Fruit fly (Drosophila melanogaster): ENCODE data around the gene CG18789.
A peak's percentile ranks its signal among the peaks of the same experiment; 100 is the strongest.

Gene CG18789

DNA sequence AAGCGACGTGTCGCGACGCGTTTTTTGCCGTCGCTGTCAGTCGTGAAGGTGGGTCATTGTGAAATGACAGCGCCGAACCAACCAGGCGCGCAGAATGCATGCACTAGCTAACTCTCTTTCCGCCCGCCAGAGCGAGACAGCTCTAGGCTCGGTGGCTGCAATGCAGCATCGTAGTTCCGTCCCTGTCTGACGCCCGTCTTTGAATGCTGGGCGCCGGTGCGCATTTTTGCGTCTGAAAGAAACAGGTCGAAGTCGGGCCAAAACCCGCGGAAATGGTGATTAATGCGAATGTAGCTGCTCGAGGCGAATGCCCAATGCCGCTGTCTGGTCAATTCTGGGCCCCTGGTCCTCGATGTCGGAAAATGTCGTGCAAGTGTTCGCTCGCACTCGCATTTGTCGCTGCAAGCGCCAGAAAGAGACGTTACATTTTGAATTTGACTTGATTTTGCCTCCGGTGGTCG is 12.1 kb upstream of the CG18789 start (continued):
- no peak for TF ChIP-seq Scr (GFP tag; IDR thresholded peaks at IDR 0.05; ENCODE audit: partially characterized antibody)
- no peak for TF ChIP-seq CG34224 (GFP tag; IDR thresholded peaks at IDR 0.05; ENCODE audit: partially characterized antibody)
- TF ChIP-seq CG3995 (GFP tag; optimal IDR thresholded peaks at IDR 0.05) = no peak
- TF ChIP-seq org-1 (GFP tag; optimal IDR thresholded peaks at IDR 0.05) = no peak
- no peak for TF ChIP-seq CG1024 (GFP tag; IDR thresholded peaks at IDR 0.05)
- no peak for TF ChIP-seq emc (GFP tag; optimal IDR thresholded peaks at IDR 0.05)
- 0 out of 4 replicates have a peak, but pooled peaks have one; percentile 15 for TF ChIP-seq Gug (GFP tag; IDR thresholded peaks at IDR 0.05)
- no peak for TF ChIP-seq CG16815 (GFP tag; optimal IDR thresholded peaks at IDR 0.05)
- no peak for TF ChIP-seq Adf1 (GFP tag; IDR thresholded peaks at IDR 0.05)
- no peak for TF ChIP-seq jigr1 (GFP tag; IDR thresholded peaks at IDR 0.05)
- TF ChIP-seq Lpt (GFP tag; optimal IDR thresholded peaks at IDR 0.05) = no peak
- no peak for TF ChIP-seq CG7372 (GFP tag; IDR thresholded peaks at IDR 0.05)
- TF ChIP-seq CG8359 (GFP tag; optimal IDR thresholded peaks at IDR 0.05; ENCODE audit: borderline replicate concordance) = peak; percentile 100
- peak; percentile 84 for TF ChIP-seq CG7987 (GFP tag; optimal IDR thresholded peaks at IDR 0.05)
- TF ChIP-seq slou (GFP tag; optimal IDR thresholded peaks at IDR 0.05) = no peak
- TF ChIP-seq CG8944 (GFP tag; optimal IDR thresholded peaks at IDR 0.05) = no peak
- no peak for TF ChIP-seq Neu2 (GFP tag; optimal IDR thresholded peaks at IDR 0.05; ENCODE audit: borderline replicate concordance)
- TF ChIP-seq Hmx (GFP tag; optimal IDR thresholded peaks at IDR 0.05) = no peak
- TF ChIP-seq H2.0 (GFP tag; IDR thresholded peaks at IDR 0.05) = no peak
- TF ChIP-seq CG2678 (tag; optimal IDR thresholded peaks at IDR 0.05) = peak; percentile 41
- TF ChIP-seq jing (GFP tag; optimal IDR thresholded peaks at IDR 0.05) = no peak
- TF ChIP-seq Ada2b (GFP tag; IDR thresholded peaks at IDR 0.05) = no peak
- TF ChIP-seq ken (GFP tag; IDR thresholded peaks at IDR 0.05) = no peak
- TF ChIP-seq tna (GFP tag; IDR thresholded peaks at IDR 0.05; ENCODE audit: partially characterized antibody) = no peak
- no peak for TF ChIP-seq stc (GFP tag; IDR thresholded peaks at IDR 0.05)
- peak; percentile 57 for TF ChIP-seq hkb (optimal IDR thresholded peaks at IDR 0.05)
- TF ChIP-seq hkb (GFP tag; IDR thresholded peaks at IDR 0.05) = no peak
- no peak for TF ChIP-seq fd3F (GFP tag; optimal IDR thresholded peaks at IDR 0.05)
- TF ChIP-seq CG13624 (GFP tag; optimal IDR thresholded peaks at IDR 0.05) = peak; percentile 74
- no peak for TF ChIP-seq klu (GFP tag; IDR thresholded peaks at IDR 0.05)
- no peak for TF ChIP-seq gfzf (GFP tag; optimal IDR thresholded peaks at IDR 0.05)
- peak; percentile 36 for TF ChIP-seq CG7928 (GFP tag; optimal IDR thresholded peaks at IDR 0.05)
- no peak for TF ChIP-seq CG2199 (GFP tag; IDR thresholded peaks at IDR 0.05)
- TF ChIP-seq CG11398 (GFP tag; optimal IDR thresholded peaks at IDR 0.05) = no peak
- peak; percentile 76 for TF ChIP-seq Dp (GFP tag; optimal IDR thresholded peaks at IDR 0.05)
- peak; percentile 34 for TF ChIP-seq CG12744 (GFP tag; optimal IDR thresholded peaks at IDR 0.05)
- no peak for TF ChIP-seq slbo (GFP tag; IDR thresholded peaks at IDR 0.05)
- TF ChIP-seq CG12219 (GFP tag; optimal IDR thresholded peaks at IDR 0.05) = peak; percentile 85
- TF ChIP-seq al (GFP tag; IDR thresholded peaks at IDR 0.05) = no peak
- TF ChIP-seq Atf-2 (GFP tag; optimal IDR thresholded peaks at IDR 0.05) = peak; percentile 48
- no peak for TF ChIP-seq Chrac-16 (GFP tag; optimal IDR thresholded peaks at IDR 0.05)
- peak; percentile 85 for TF ChIP-seq CG17829 (tag; optimal IDR thresholded peaks at IDR 0.05)
- no peak for TF ChIP-seq CG9437 (GFP tag; optimal IDR thresholded peaks at IDR 0.05)
- no peak for TF ChIP-seq tx (GFP tag; optimal IDR thresholded peaks at IDR 0.05)
- TF ChIP-seq sima (GFP tag; optimal IDR thresholded peaks at IDR 0.05) = no peak
- TF ChIP-seq CG33557 (GFP tag; optimal IDR thresholded peaks at IDR 0.05) = peak; percentile 68
- no peak; the same call in 2 of the 3 replicates for TF ChIP-seq croc (GFP tag; conservative IDR thresholded peaks at IDR 0.05)
- TF ChIP-seq CG2120 (GFP tag; optimal IDR thresholded peaks at IDR 0.05) = no peak
- TF ChIP-seq twi (tag; optimal IDR thresholded peaks at IDR 0.05) = peak; percentile 60
- TF ChIP-seq CG31224 (GFP tag; IDR thresholded peaks at IDR 0.05) = no peak
- TF ChIP-seq Mad (GFP tag; optimal IDR thresholded peaks at IDR 0.05) = peak; percentile 65
- peak; percentile 37 for TF ChIP-seq pzg (GFP tag; optimal IDR thresholded peaks at IDR 0.05)
- peak; percentile 66 for TF ChIP-seq ERR (GFP tag; optimal IDR thresholded peaks at IDR 0.05)
